Fruit fly (Drosophila melanogaster) whole organism, wandering third instar larva: ENCODE measurements around the gene CG31089.

ENCODE experiments used
- Abd-B ChIP-seq: fragments of >200 bp; optimal IDR thresholded peaks from 2 replicates; lab custom pipeline; 2017; ENCODE audit warnings: missing biosample characterization, missing genetic modification characterization
- CG32264 ChIP-seq: fragments of 200-800 bp; sonication (Bioruptor generic); optimal IDR thresholded peaks from 2 replicates; lab custom pipeline; 2016; ENCODE audit warnings: missing biosample characterization, missing genetic modification characterization
- CG9705 ChIP-seq: fragments of 200-800 bp; sonication (Bioruptor generic); optimal IDR thresholded peaks from 2 replicates; lab custom pipeline; 2018; ENCODE audit warnings: missing biosample characterization, mild to moderate bottlenecking, missing genetic modification characterization
- CrebA ChIP-seq: fragments of 200-800 bp; sonication (Bioruptor generic); optimal IDR thresholded peaks from 2 replicates; lab custom pipeline; 2016; ENCODE audit warnings: missing biosample characterization, mild to moderate bottlenecking, missing genetic modification characterization, borderline replicate concordance
- Dfd ChIP-seq: fragments of >200 bp; optimal IDR thresholded peaks from 2 replicates; lab custom pipeline; 2017; ENCODE audit warnings: missing biosample characterization, missing genetic modification characterization
- HLH106 ChIP-seq: fragments of 200-800 bp; optimal IDR thresholded peaks from 3 replicates; lab custom pipeline; 2019; ENCODE audit warnings: missing biosample characterization, mild to moderate bottlenecking, missing genetic modification characterization, moderate library complexity
- Hnf4 ChIP-seq: fragments of 200-800 bp; sonication (Bioruptor generic); optimal IDR thresholded peaks from 2 replicates; lab custom pipeline; 2016; ENCODE audit warnings: missing biosample characterization, mild to moderate bottlenecking, missing genetic modification characterization
- Hr78 ChIP-seq: fragments of >200 bp; optimal IDR thresholded peaks from 2 replicates; lab custom pipeline; 2017; ENCODE audit warnings: missing biosample characterization, missing genetic modification characterization
- Hr83 ChIP-seq: fragments of 200-300 bp; sonication (Bioruptor generic); optimal IDR thresholded peaks from 2 replicates; lab custom pipeline; 2016; ENCODE audit warnings: missing biosample characterization, mild to moderate bottlenecking, missing genetic modification characterization, moderate library complexity; ENCODE audit not compliant: poor library complexity, severe bottlenecking
- Jra ChIP-seq: sonication (Bioruptor generic); optimal IDR thresholded peaks from 2 replicates; lab custom pipeline; 2016; ENCODE audit warnings: missing biosample characterization, missing genetic modification characterization
- Mio ChIP-seq: sonication (Bioruptor generic); optimal IDR thresholded peaks from 2 replicates; lab custom pipeline; 2016; ENCODE audit warnings: missing biosample characterization, missing genetic modification characterization
- Myc ChIP-seq: fragments of >200 bp; optimal IDR thresholded peaks from 2 replicates; lab custom pipeline; 2017
- N ChIP-seq: fragments of >200 bp; optimal IDR thresholded peaks from 2 replicates; lab custom pipeline; 2018; ENCODE audit warnings: missing biosample characterization, missing external identifiers, missing genetic modification characterization
- OdsH ChIP-seq: fragments of 200-800 bp; sonication (Bioruptor generic); optimal IDR thresholded peaks from 2 replicates; lab custom pipeline; 2016; ENCODE audit warnings: missing biosample characterization, mild to moderate bottlenecking, missing genetic modification characterization
- Sp1 ChIP-seq: fragments of 200-800 bp; sonication (Bioruptor generic); optimal IDR thresholded peaks from 3 replicates; lab custom pipeline; 2019; ENCODE audit warnings: missing biosample characterization, mild to moderate bottlenecking, missing genetic modification characterization, moderate library complexity
- brk ChIP-seq: fragments of 200-800 bp; sonication (Bioruptor generic); optimal IDR thresholded peaks from 2 replicates; lab custom pipeline; 2016; ENCODE audit warnings: missing biosample characterization, mild to moderate bottlenecking, missing genetic modification characterization
- dmrt93B ChIP-seq: fragments of 200-800 bp; sonication (Bioruptor generic); optimal IDR thresholded peaks from 2 replicates; lab custom pipeline; 2018; ENCODE audit warnings: missing biosample characterization, mild to moderate bottlenecking, missing genetic modification characterization
- dsf ChIP-seq: sonication (Bioruptor generic); optimal IDR thresholded peaks from 2 replicates; lab custom pipeline; 2016; ENCODE audit warnings: missing biosample characterization, missing genetic modification characterization, borderline replicate concordance
- ey ChIP-seq: fragments of 200-800 bp; sonication (Bioruptor generic); optimal IDR thresholded peaks from 2 replicates; lab custom pipeline; 2016; ENCODE audit warnings: missing biosample characterization, missing genetic modification characterization
- foxo ChIP-seq, 2 experiments: fragments of 200-800 bp; sonication (Bioruptor generic); optimal IDR thresholded peaks; 2 replicates in 1 of 2; 3 replicates in 1 of 2; lab custom pipeline; 2016 to 2017; ENCODE audit warnings: missing biosample characterization in 2 of 2, missing genetic modification characterization in 2 of 2
- fru ChIP-seq: fragments of 200-800 bp; sonication (Bioruptor generic); optimal IDR thresholded peaks from 3 replicates; lab custom pipeline; 2016; ENCODE audit warnings: missing biosample characterization, mild to moderate bottlenecking, missing genetic modification characterization
- h ChIP-seq: fragments of 200-800 bp; sonication (Bioruptor generic); optimal IDR thresholded peaks from 3 replicates; lab custom pipeline; 2016; ENCODE audit warnings: missing biosample characterization, mild to moderate bottlenecking, missing genetic modification characterization
- jim ChIP-seq: fragments of 175-275, 200-325 bp; sonication (Bioruptor generic); optimal IDR thresholded peaks from 2 replicates; lab custom pipeline; 2016; ENCODE audit warnings: missing biosample characterization, mild to moderate bottlenecking, missing genetic modification characterization
- lola ChIP-seq: fragments of >200 bp; optimal IDR thresholded peaks from 2 replicates; lab custom pipeline; 2017; ENCODE audit warnings: missing biosample characterization, missing genetic modification characterization
- pan ChIP-seq: fragments of >200 bp; optimal IDR thresholded peaks from 2 replicates; lab custom pipeline; 2017
- psq ChIP-seq: fragments of 200-800 bp; sonication (Bioruptor generic); optimal IDR thresholded peaks from 3 replicates; lab custom pipeline; 2017; ENCODE audit warnings: missing biosample characterization, mild to moderate bottlenecking, missing genetic modification characterization, moderate library complexity
- rgr ChIP-seq: fragments of 200-800 bp; sonication (Bioruptor generic); optimal IDR thresholded peaks from 3 replicates; lab custom pipeline; 2016; ENCODE audit warnings: missing biosample characterization, mild to moderate bottlenecking, missing genetic modification characterization
- sage ChIP-seq: fragments of 200-800 bp; sonication (Bioruptor generic); optimal IDR thresholded peaks from 2 replicates; lab custom pipeline; 2016; ENCODE audit warnings: missing biosample characterization, mild to moderate bottlenecking, missing genetic modification characterization
- sv ChIP-seq: fragments of 200-800 bp; sonication (Bioruptor generic); optimal IDR thresholded peaks from 3 replicates; lab custom pipeline; 2016; ENCODE audit warnings: missing biosample characterization, missing genetic modification characterization
- tai ChIP-seq: sonication (Bioruptor generic); optimal IDR thresholded peaks from 2 replicates; lab custom pipeline; 2016; ENCODE audit warnings: missing biosample characterization, missing genetic modification characterization
- usp ChIP-seq: fragments of >200 bp; optimal IDR thresholded peaks from 2 replicates; lab custom pipeline; 2017; ENCODE audit warnings: missing biosample characterization, missing genetic modification characterization

CG31089 gene

DNA sequence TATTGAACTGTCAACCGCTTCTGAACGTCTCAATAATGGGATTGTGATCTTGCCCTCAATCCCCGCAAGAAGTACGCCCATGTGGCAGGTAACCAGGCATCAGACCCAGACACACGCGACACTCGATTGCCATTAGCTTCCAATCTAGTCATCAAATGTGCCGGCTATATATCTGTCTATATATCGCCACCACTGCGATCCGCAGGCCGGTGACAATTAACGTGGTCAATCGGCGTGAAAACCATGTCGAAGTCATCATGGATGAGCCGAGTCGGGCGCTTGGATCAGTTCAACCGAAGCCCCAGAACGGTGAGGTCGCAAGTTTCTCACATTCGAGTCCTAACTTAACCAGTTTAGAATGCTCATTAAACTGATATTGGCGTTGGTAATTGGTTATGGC is 6.9 kb upstream of the CG31089 start, which contains the start of gene Sodq:
Gene Sodq (plus strand): TSS at position 301 of the 400 bp plus-strand sequence.
- TF ChIP-seq Sp1 (GFP tag; lab: Kevin White, UChicago): no peak
- TF ChIP-seq N (GFP tag; lab: Kevin White, UChicago): no peak
- TF ChIP-seq brk (GFP tag; lab: Kevin White, UChicago): no peak
- no peak for TF ChIP-seq Myc (lab: Kevin White, UChicago)
- no peak for TF ChIP-seq CrebA (GFP tag; lab: Kevin White, UChicago)
- TF ChIP-seq pan (lab: Kevin White, UChicago): no peak
- no peak for TF ChIP-seq Hnf4
- TF ChIP-seq sv (GFP tag; lab: Kevin White, UChicago): no peak
- no peak for TF ChIP-seq Mio (GFP tag; lab: Kevin White, UChicago)
- TF ChIP-seq Jra (GFP tag; lab: Kevin White, UChicago): no peak
- TF ChIP-seq tai (GFP tag; lab: Kevin White, UChicago): no peak
- TF ChIP-seq Abd-B (GFP tag; lab: Kevin White, UChicago): no peak
- no peak for TF ChIP-seq rgr (GFP tag; lab: Kevin White, UChicago)
- TF ChIP-seq CG9705: no peak
- TF ChIP-seq h (GFP tag; lab: Kevin White, UChicago): no peak
- no peak for TF ChIP-seq dsf (GFP tag; lab: Kevin White, UChicago)
- no peak for TF ChIP-seq Hr78 (GFP tag; lab: Kevin White, UChicago)
- TF ChIP-seq jim (GFP tag; lab: Kevin White, UChicago): no peak
- no peak for TF ChIP-seq ey
- TF ChIP-seq HLH106 (tag; lab: Kevin White, UChicago): no peak

DNA sequence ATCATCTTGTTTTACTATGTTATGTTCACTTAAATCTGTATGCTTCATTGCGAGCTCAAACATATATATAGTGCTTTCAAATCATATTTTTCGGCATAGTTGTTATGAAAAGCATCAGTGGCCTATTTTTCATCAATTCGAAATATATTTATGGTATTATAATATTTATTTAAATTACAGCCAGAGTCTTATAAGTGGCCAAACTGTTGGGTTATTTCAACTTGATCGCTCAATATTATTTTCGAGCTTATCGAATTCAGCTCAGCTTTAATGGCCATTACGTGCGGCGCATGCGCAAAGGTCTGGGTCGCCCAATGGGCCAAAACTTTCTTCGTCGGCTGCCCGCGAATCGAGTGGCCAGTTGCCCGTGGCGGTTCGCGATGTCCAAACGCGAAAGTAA is 5.3 kb upstream of the CG31089 start, which contains the start of gene Mco3:
Gene Mco3 (plus strand): TSS at position 301 of the 400 bp plus-strand sequence.
- no peak for TF ChIP-seq tai (GFP tag; lab: Kevin White, UChicago)
- TF ChIP-seq N (GFP tag; lab: Kevin White, UChicago): no peak

DNA sequence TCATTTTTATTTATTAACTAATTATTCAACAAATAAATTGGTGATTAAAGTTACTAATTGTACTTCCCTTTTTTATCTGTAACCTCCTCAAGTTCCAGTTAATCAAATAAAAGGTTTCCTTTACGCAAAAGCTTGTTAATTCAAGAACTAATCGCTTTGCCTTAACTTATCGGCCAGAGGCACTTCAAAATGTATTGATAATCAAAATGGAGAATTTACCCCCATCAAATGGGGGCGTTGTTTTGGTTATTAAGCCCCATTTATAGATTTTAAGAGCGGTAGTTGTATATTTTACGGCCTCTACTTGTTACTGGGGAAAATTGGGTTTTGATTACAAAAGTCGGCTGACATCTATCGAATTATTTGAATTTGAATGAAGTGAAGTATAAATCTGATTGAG is 2.8 kb upstream of the CG31089 start, which contains the start of gene CG31091:
Gene CG31091 (plus strand): TSS at position 214 of the 400 bp plus-strand sequence.
- TF ChIP-seq brk (GFP tag; lab: Kevin White, UChicago): no peak
- no peak for TF ChIP-seq rgr (GFP tag; lab: Kevin White, UChicago)
- TF ChIP-seq sage: no peak
- no peak for TF ChIP-seq CrebA (GFP tag; lab: Kevin White, UChicago)
- no peak for TF ChIP-seq Myc (lab: Kevin White, UChicago)
- no peak for TF ChIP-seq lola (GFP tag; lab: Kevin White, UChicago)
- TF ChIP-seq Mio (GFP tag; lab: Kevin White, UChicago): no peak
- no peak for TF ChIP-seq N (GFP tag; lab: Kevin White, UChicago)
- TF ChIP-seq usp (GFP tag; lab: Kevin White, UChicago): no peak
- TF ChIP-seq Abd-B (GFP tag; lab: Kevin White, UChicago): no peak
- TF ChIP-seq ey: no peak
- TF ChIP-seq CG32264: no peak
- TF ChIP-seq dsf (GFP tag; lab: Kevin White, UChicago): no peak
- TF ChIP-seq Hr78 (GFP tag; lab: Kevin White, UChicago): no peak
- TF ChIP-seq Dfd (GFP tag; lab: Kevin White, UChicago): no peak
- no peak for TF ChIP-seq Sp1 (GFP tag; lab: Kevin White, UChicago)
- TF ChIP-seq foxo (GFP tag; optimal IDR thresholded peaks at IDR 0.05; lab: Kevin White, UChicago): no peak
- no peak for TF ChIP-seq Hr83

DNA sequence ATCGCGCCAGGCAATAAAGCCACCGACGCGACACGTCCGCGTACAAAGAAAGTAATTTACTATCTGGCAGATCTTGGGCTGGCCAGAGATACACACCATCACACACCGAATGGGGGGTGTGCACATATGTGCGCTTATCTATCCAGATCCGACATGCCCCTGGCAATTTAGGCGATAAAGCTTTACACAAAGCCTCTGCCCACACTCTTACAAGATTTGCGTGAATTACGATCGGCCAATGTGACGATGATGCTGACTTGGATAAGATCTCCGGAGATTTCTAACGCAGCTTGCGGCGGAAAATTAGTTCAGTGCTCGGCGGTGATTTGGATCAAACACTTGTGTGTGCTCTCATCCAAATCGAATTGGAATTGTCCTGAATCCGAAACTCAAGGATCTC is 4.3 kb downstream of the CG31089 start, which contains the start of gene kumpel:
Gene kumpel (plus strand): TSS at position 301 of the 400 bp plus-strand sequence.
- TF ChIP-seq Myc (lab: Kevin White, UChicago): no peak
- TF ChIP-seq psq (GFP tag; lab: Kevin White, UChicago): no peak
- TF ChIP-seq Hnf4: no peak
- no peak for TF ChIP-seq HLH106 (tag; lab: Kevin White, UChicago)
- no peak for TF ChIP-seq OdsH (GFP tag; lab: Kevin White, UChicago)
- TF ChIP-seq Dfd (GFP tag; lab: Kevin White, UChicago): no peak
- TF ChIP-seq ey: no peak
- TF ChIP-seq brk (GFP tag; lab: Kevin White, UChicago): no peak
- TF ChIP-seq CG9705: no peak
- TF ChIP-seq dmrt93B: no peak
- TF ChIP-seq pan (lab: Kevin White, UChicago): no peak
- no peak for TF ChIP-seq rgr (GFP tag; lab: Kevin White, UChicago)
- no peak for TF ChIP-seq h (GFP tag; lab: Kevin White, UChicago)
- no peak for TF ChIP-seq dsf (GFP tag; lab: Kevin White, UChicago)
- no peak for TF ChIP-seq fru
- no peak for TF ChIP-seq N (GFP tag; lab: Kevin White, UChicago)
- no peak for TF ChIP-seq jim (GFP tag; lab: Kevin White, UChicago)
- no peak for TF ChIP-seq tai (GFP tag; lab: Kevin White, UChicago)
